Worm (Caenorhabditis elegans) whole organism, L1 larva: ENCODE measurements around the gene zipt-3.

Source experiments
- F16B12.6 ChIP-seq: fragments of 150-350 bp; optimal IDR thresholded peaks from 2 replicates; lab custom pipeline; 2014; ENCODE audit warnings: missing biosample characterization, missing genetic modification characterization
- Y116A8C.19 ChIP-seq: sonication (generic microtip); optimal IDR thresholded peaks from 2 replicates; lab custom pipeline; 2016; ENCODE audit warnings: missing compliant biosample characterization, missing genetic modification characterization, borderline replicate concordance
- aha-1 ChIP-seq: fragments of 150-350 bp; optimal IDR thresholded peaks from 2 replicates; lab custom pipeline; 2014; ENCODE audit warnings: missing biosample characterization, missing genetic modification characterization
- alr-1 ChIP-seq: fragments of 200-800 bp; sonication (Bioruptor generic); optimal IDR thresholded peaks from 2 replicates; lab custom pipeline; 2018; ENCODE audit warnings: borderline replicate concordance, mild to moderate bottlenecking, missing genetic modification characterization, missing compliant biosample characterization
- blmp-1 ChIP-seq: fragments of 150-350 bp; optimal IDR thresholded peaks from 2 replicates; lab custom pipeline; 2014; ENCODE audit warnings: missing biosample characterization, missing genetic modification characterization
- ceh-63 ChIP-seq: fragments of 200-800 bp; sonication (Bioruptor generic); optimal IDR thresholded peaks from 2 replicates; lab custom pipeline; 2018; ENCODE audit warnings: mild to moderate bottlenecking, missing genetic modification characterization, missing compliant biosample characterization
- ceh-8 ChIP-seq: fragments of 200-800 bp; sonication (Bioruptor generic); optimal IDR thresholded peaks from 2 replicates; lab custom pipeline; 2018; ENCODE audit warnings: mild to moderate bottlenecking, missing genetic modification characterization, moderate library complexity, missing compliant biosample characterization
- ceh-82 ChIP-seq, 3 experiments: fragments of 150-350 bp in 1 of 3; sonication (generic microtip) in 2 of 3; optimal IDR thresholded peaks; 2 replicates each; lab custom pipeline; 2014 to 2017; ENCODE audit warnings: missing biosample characterization in 3 of 3, missing genetic modification characterization in 3 of 3
- ceh-88 ChIP-seq: fragments of 200-800 bp; sonication (Bioruptor generic); IDR thresholded peaks from 2 replicates; pipeline ENCODE4 v1.3.6; 2022; ENCODE audit warnings: missing genetic modification characterization, missing compliant biosample characterization
- ces-1 ChIP-seq: fragments of 150-350 bp; optimal IDR thresholded peaks from 2 replicates; lab custom pipeline; 2014; ENCODE audit warnings: missing biosample characterization, missing genetic modification reagents, missing genetic modification characterization
- dpl-1 ChIP-seq, 3 experiments: fragments of 150-350 bp in 2 of 3; sonication (generic microtip) in 1 of 3; optimal IDR thresholded peaks; 2 replicates each; lab custom pipeline; 2014 to 2017; ENCODE audit warnings: missing biosample characterization in 3 of 3, missing genetic modification characterization in 3 of 3, missing genetic modification reagents in 3 of 3
- egl-13 ChIP-seq: sonication (generic microtip); optimal IDR thresholded peaks from 2 replicates; lab custom pipeline; 2016; ENCODE audit warnings: missing genotype, missing genetic modification reagents, missing genetic modification characterization, missing compliant biosample characterization
- elt-3 ChIP-seq, 6 experiments: fragments of 150-350 bp in 1 of 6; sonication (generic microtip); optimal IDR thresholded peaks; 2 replicates each; lab custom pipeline; 2017 to 2018; ENCODE audit warnings: missing biosample characterization in 6 of 6, missing genetic modification characterization in 6 of 6, inconsistent platforms in 1 of 6
- fkh-10 ChIP-seq: sonication (generic microtip); optimal IDR thresholded peaks from 2 replicates; lab custom pipeline; 2017; ENCODE audit warnings: missing biosample characterization, missing genetic modification reagents, missing genetic modification characterization
- fkh-8 ChIP-seq: sonication (generic microtip); optimal IDR thresholded peaks from 2 replicates; lab custom pipeline; 2016; ENCODE audit warnings: mild to moderate bottlenecking, missing genetic modification characterization, missing compliant biosample characterization
- grh-1 ChIP-seq: fragments of 200-800 bp; sonication (Bioruptor generic); IDR thresholded peaks from 2 replicates; pipeline ENCODE4 v1.3.6; 2022; ENCODE audit warnings: missing genetic modification reagents, missing genetic modification characterization, missing compliant biosample characterization
- hlh-4 ChIP-seq: sonication (generic microtip); optimal IDR thresholded peaks from 2 replicates; lab custom pipeline; 2016; ENCODE audit warnings: mild to moderate bottlenecking, missing genetic modification characterization, missing compliant biosample characterization
- isw-1 ChIP-seq: fragments of 200-800 bp; sonication (Bioruptor generic); IDR thresholded peaks from 2 replicates; pipeline ENCODE4 v1.3.6; 2022; ENCODE audit warnings: missing genetic modification characterization, missing compliant biosample characterization
- lin-14 ChIP-seq: fragments of 200-800 bp; sonication (Bioruptor generic); optimal IDR thresholded peaks from 2 replicates; lab custom pipeline; 2018; ENCODE audit warnings: mild to moderate bottlenecking, missing genetic modification characterization, moderate library complexity, missing compliant biosample characterization
- lin-15B ChIP-seq: fragments of 150-350 bp; sonication (generic microtip); optimal IDR thresholded peaks from 3 replicates; lab custom pipeline; 2014; ENCODE audit warnings: missing biosample characterization, missing genetic modification characterization
- lin-39 ChIP-seq: fragments of 150-350 bp; optimal IDR thresholded peaks from 2 replicates; lab custom pipeline; 2014; ENCODE audit warnings: missing biosample characterization, missing genetic modification reagents, missing genetic modification characterization
- lir-3 ChIP-seq: sonication (generic microtip); optimal IDR thresholded peaks from 2 replicates; lab custom pipeline; 2016; ENCODE audit warnings: mild to moderate bottlenecking, missing genetic modification characterization, moderate library complexity, missing compliant biosample characterization; ENCODE audit not compliant: poor library complexity
- lsy-2 ChIP-seq, 2 experiments: fragments of 150-350 bp; optimal IDR thresholded peaks; 2 replicates each; lab custom pipeline; 2014; ENCODE audit warnings: missing biosample characterization in 2 of 2, missing genetic modification characterization in 2 of 2
- mab-9 ChIP-seq: fragments of 200-800 bp; sonication (Bioruptor generic); IDR thresholded peaks from 2 replicates; pipeline ENCODE4 v1.3.6; 2022; ENCODE audit warnings: missing genetic modification reagents, missing genetic modification characterization, missing compliant biosample characterization
- mdl-1 ChIP-seq, 2 experiments: fragments of 150-350 bp; optimal IDR thresholded peaks; 2 replicates each; lab custom pipeline; 2014 to 2017; ENCODE audit warnings: missing biosample characterization in 2 of 2, missing genetic modification characterization in 2 of 2, inconsistent platforms in 1 of 2
- mef-2 ChIP-seq: fragments of 150-350 bp; optimal IDR thresholded peaks from 2 replicates; lab custom pipeline; 2014; ENCODE audit warnings: missing biosample characterization, missing genetic modification characterization
- nhr-11 ChIP-seq: fragments of 150-350 bp; optimal IDR thresholded peaks from 2 replicates; lab custom pipeline; 2014; ENCODE audit warnings: missing biosample characterization, missing genetic modification characterization
- nhr-19 ChIP-seq: fragments of 200-800 bp; sonication (Bioruptor generic); conservative IDR thresholded peaks from 2 replicates; pipeline ENCODE4 v1.3.6; 2022; ENCODE audit warnings: missing genetic modification characterization, missing compliant biosample characterization
- nhr-20 ChIP-seq: sonication (generic microtip); optimal IDR thresholded peaks from 2 replicates; lab custom pipeline; 2016; ENCODE audit warnings: mild to moderate bottlenecking, missing genetic modification characterization, missing compliant biosample characterization
- nhr-237 ChIP-seq: fragments of 150-350 bp; optimal IDR thresholded peaks from 2 replicates; lab custom pipeline; 2014; ENCODE audit warnings: missing biosample characterization, missing genetic modification characterization
- nhr-28 ChIP-seq: fragments of 150-350 bp; optimal IDR thresholded peaks from 2 replicates; lab custom pipeline; 2014; ENCODE audit warnings: missing biosample characterization, missing genetic modification characterization
- nhr-47 ChIP-seq: sonication (generic microtip); optimal IDR thresholded peaks from 2 replicates; lab custom pipeline; 2016; ENCODE audit warnings: mild to moderate bottlenecking, missing genetic modification characterization, moderate library complexity, missing compliant biosample characterization
- nhr-71 ChIP-seq: sonication (generic microtip); optimal IDR thresholded peaks from 2 replicates; lab custom pipeline; 2016; ENCODE audit warnings: mild to moderate bottlenecking, missing genetic modification characterization, moderate library complexity, missing compliant biosample characterization
- nhr-84 ChIP-seq: sonication (generic microtip); optimal IDR thresholded peaks from 2 replicates; lab custom pipeline; 2017; ENCODE audit warnings: missing biosample characterization, missing genetic modification characterization
- nhr-90 ChIP-seq: sonication (generic microtip); optimal IDR thresholded peaks from 2 replicates; lab custom pipeline; 2016; ENCODE audit warnings: mild to moderate bottlenecking, missing genetic modification characterization, missing compliant biosample characterization; ENCODE audit not compliant: poor library complexity
- rnt-1 ChIP-seq: sonication (generic microtip); optimal IDR thresholded peaks from 2 replicates; lab custom pipeline; 2016; ENCODE audit warnings: mild to moderate bottlenecking, missing genetic modification characterization, moderate library complexity, missing compliant biosample characterization
- snpc-4 ChIP-seq: fragments of 150-350 bp; optimal IDR thresholded peaks from 2 replicates; lab custom pipeline; 2014; ENCODE audit warnings: missing biosample characterization, missing genetic modification characterization
- snu-23 ChIP-seq: sonication (generic microtip); optimal IDR thresholded peaks from 2 replicates; lab custom pipeline; 2016; ENCODE audit warnings: missing genetic modification characterization, missing compliant biosample characterization
- sptf-1 ChIP-seq: fragments of 150-350 bp; optimal IDR thresholded peaks from 2 replicates; lab custom pipeline; 2014; ENCODE audit warnings: missing biosample characterization, missing genetic modification characterization
- swsn-7 ChIP-seq: sonication (generic microtip); optimal IDR thresholded peaks from 2 replicates; lab custom pipeline; 2016; ENCODE audit warnings: missing genetic modification characterization, missing compliant biosample characterization
- tlp-1 ChIP-seq: fragments of 150-350 bp; optimal IDR thresholded peaks from 2 replicates; lab custom pipeline; 2014; ENCODE audit warnings: missing biosample characterization, missing genetic modification characterization
- unc-30 ChIP-seq: sonication (generic microtip); optimal IDR thresholded peaks from 2 replicates; lab custom pipeline; 2017; ENCODE audit warnings: missing biosample characterization, missing genetic modification characterization
- unc-86 ChIP-seq: sonication (generic microtip); optimal IDR thresholded peaks from 2 replicates; lab custom pipeline; 2016; ENCODE audit warnings: missing genetic modification characterization, missing compliant biosample characterization
- unc-98 ChIP-seq: fragments of 200-800 bp; sonication (Bioruptor generic); IDR thresholded peaks from 2 replicates; pipeline ENCODE4 v1.3.6; 2022; ENCODE audit warnings: missing genetic modification characterization, missing compliant biosample characterization
- vab-15 ChIP-seq: sonication (generic microtip); optimal IDR thresholded peaks from 2 replicates; lab custom pipeline; 2017; ENCODE audit warnings: missing genotype, mild to moderate bottlenecking, missing genetic modification characterization, missing compliant biosample characterization
- xbp-1 ChIP-seq: sonication (generic microtip); optimal IDR thresholded peaks from 2 replicates; lab custom pipeline; 2016; ENCODE audit warnings: missing genetic modification characterization, missing compliant biosample characterization
- zip-4 ChIP-seq: fragments of 200-800 bp; sonication (Bioruptor generic); optimal IDR thresholded peaks from 2 replicates; lab custom pipeline; 2018; ENCODE audit warnings: mild to moderate bottlenecking, missing genetic modification characterization, moderate library complexity, missing compliant biosample characterization
- ztf-11 ChIP-seq, 2 experiments: sonication (generic microtip); optimal IDR thresholded peaks; 2 replicates each; lab custom pipeline; 2016 to 2017; ENCODE audit warnings: missing genetic modification characterization in 2 of 2, missing biosample characterization in 1 of 2, missing compliant biosample characterization in 1 of 2

Gene zipt-3

ce11 chrII:5698254-5698653 is 19.7 kb upstream of the zipt-3 start (continued):
- TF ChIP-seq nhr-47 = peak; percentile 33
- no peak for TF ChIP-seq tlp-1 (tag; lab: Kevin White, UChicago)

ce11 chrII:5698869-5699268 is 19.1 kb upstream of the zipt-3 start, which contains the start of the genes C25H3.10 and C25H3.1:
TSS of gene C25H3.10 (minus strand) at chrII:5698969.
TSS of gene C25H3.1 (plus strand) at chrII:5699071.
- no peak for TF ChIP-seq ztf-11 (tag; optimal IDR thresholded peaks at IDR 0.05; lab: Kevin White, UChicago)
- TF ChIP-seq fkh-8 = no peak
- TF ChIP-seq nhr-237 (tag; lab: Kevin White, UChicago) = no peak
- peak; percentile 2 to 4 for TF ChIP-seq lsy-2 (tag; optimal IDR thresholded peaks at IDR 0.05; lab: Kevin White, UChicago)
- peak; percentile 10 for TF ChIP-seq nhr-19 (GFP tag; lab: Robert Waterston, UW)
- peak; percentile 57 for TF ChIP-seq snpc-4 (tag; lab: Kevin White, UChicago)
- TF ChIP-seq nhr-71 (tag; lab: Kevin White, UChicago) = peak; percentile 39
- peak; percentile 44 for TF ChIP-seq rnt-1
- TF ChIP-seq blmp-1 (tag; lab: Kevin White, UChicago) = peak; percentile 20
- no peak for TF ChIP-seq lin-15B
- TF ChIP-seq nhr-20 (tag; lab: Kevin White, UChicago) = peak; percentile 19
- peak; percentile 6 for TF ChIP-seq lin-14 (GFP tag; lab: Kevin White, UChicago)
- no peak for TF ChIP-seq mdl-1 (tag; optimal IDR thresholded peaks at IDR 0.05; lab: Kevin White, UChicago)
- TF ChIP-seq snu-23 (GFP tag; lab: Kevin White, UChicago) = peak; percentile 33
- TF ChIP-seq nhr-28 (tag; lab: Kevin White, UChicago) = no peak
- TF ChIP-seq ceh-82 (tag; optimal IDR thresholded peaks at IDR 0.05; lab: Kevin White, UChicago) = no peak
- no peak for TF ChIP-seq elt-3 (tag; optimal IDR thresholded peaks at IDR 0.05; lab: Kevin White, UChicago)
- no peak for TF ChIP-seq fkh-10 (GFP tag; lab: Kevin White, UChicago)
- no peak for TF ChIP-seq unc-30 (tag; lab: Kevin White, UChicago)
- TF ChIP-seq grh-1 (GFP tag; lab: Robert Waterston, UW) = no peak
- TF ChIP-seq ceh-8 = no peak
- TF ChIP-seq isw-1 (GFP tag; lab: Robert Waterston, UW) = no peak

- TF ChIP-seq unc-86 (tag; lab: Kevin White, UChicago) = peak; percentile 40
- no peak for TF ChIP-seq unc-98
- TF ChIP-seq nhr-11 = no peak
- TF ChIP-seq xbp-1 (tag; lab: Kevin White, UChicago) = peak; percentile 67
- TF ChIP-seq ceh-88 (GFP tag; lab: Robert Waterston, UW) = no peak
- TF ChIP-seq alr-1 (tag; lab: Kevin White, UChicago) = no peak
- TF ChIP-seq nhr-28 (tag; lab: Kevin White, UChicago) = no peak
- TF ChIP-seq zip-4 (GFP tag; lab: Kevin White, UChicago) = peak; percentile 58
- TF ChIP-seq Y116A8C.19 (tag; lab: Kevin White, UChicago) = no peak
- peak; percentile 40 to 50 (median 43) for TF ChIP-seq dpl-1 (GFP tag; optimal IDR thresholded peaks at IDR 0.05; lab: Kevin White, UChicago)
- TF ChIP-seq swsn-7 = peak; percentile 78
- peak; percentile 35; the same call in 1 of the 2 replicates for TF ChIP-seq mab-9 (GFP tag; lab: Robert Waterston, UW)
- TF ChIP-seq hlh-4 (tag; lab: Kevin White, UChicago) = no peak
- no peak for TF ChIP-seq ces-1 (GFP tag; lab: Kevin White, UChicago)
- TF ChIP-seq aha-1 = no peak
- peak; percentile 12 for TF ChIP-seq F16B12.6
- no peak for TF ChIP-seq nhr-84 (tag; lab: Kevin White, UChicago)
- TF ChIP-seq nhr-90 (tag; lab: Kevin White, UChicago) = peak; percentile 87
- TF ChIP-seq tlp-1 (tag; lab: Kevin White, UChicago) = no peak
- TF ChIP-seq snu-23 (GFP tag; lab: Kevin White, UChicago) = peak; percentile 84
- TF ChIP-seq sptf-1 (tag; lab: Kevin White, UChicago) = no peak
- TF ChIP-seq vab-15 (tag; lab: Kevin White, UChicago) = no peak
- peak; percentile 36 for TF ChIP-seq lin-15B
- TF ChIP-seq nhr-47 = peak; percentile 89
- TF ChIP-seq isw-1 (GFP tag; lab: Robert Waterston, UW) = peak; percentile 20
- no peak for TF ChIP-seq ceh-63 (GFP tag; lab: Kevin White, UChicago)
- TF ChIP-seq mef-2 (tag; lab: Kevin White, UChicago) = no peak
- TF ChIP-seq lir-3 (tag; lab: Kevin White, UChicago) = peak; percentile 36
- peak; percentile 67 for TF ChIP-seq grh-1 (GFP tag; lab: Robert Waterston, UW)
- TF ChIP-seq nhr-20 (tag; lab: Kevin White, UChicago) = peak; percentile 78
- peak; percentile 87 for TF ChIP-seq lin-39 (tag; lab: Kevin White, UChicago)
- TF ChIP-seq egl-13 = no peak
- TF ChIP-seq snpc-4 (tag; lab: Kevin White, UChicago) = peak; percentile 99
Measured at ce11 chrII:5701485-5701884, 16.4 kb upstream of the zipt-3 start.
